Worm (Caenorhabditis elegans): Measurements from ENCODE around the gene btf-1.

- TF ChIP-seq F13C5.2 (tag; optimal IDR thresholded peaks at IDR 0.05) (no peak), flt-1 (GFP tag; IDR thresholded peaks at IDR 0.05) (no peak), scrt-1 (GFP tag; IDR thresholded peaks at IDR 0.05) (no peak), hmg-4 (GFP tag; optimal IDR thresholded peaks at IDR 0.05) (no peak)
These were observed 10.6 kb upstream of the btf-1 start for ce11 chrII:13189363-13189762.

Data from whole organism, early embryonic.